Worm (Caenorhabditis elegans): Measurements from ENCODE around the gene str-78.

ce11 chrIV:15103224-15103679 is 43.8 kb downstream of the str-78 start, which contains the start of gene srt-44:
- TF ChIP-seq tbx-8 (GFP tag; optimal IDR thresholded peaks at IDR 0.05) = no peak
- TF ChIP-seq lsy-2 (tag; optimal IDR thresholded peaks at IDR 0.05) = no peak
- TF ChIP-seq elt-3 (tag; optimal IDR thresholded peaks at IDR 0.05) = no peak
- no peak for TF ChIP-seq nhr-12 (tag; optimal IDR thresholded peaks at IDR 0.05)
- no peak for TF ChIP-seq lin-32 (GFP tag; optimal IDR thresholded peaks at IDR 0.05)
- no peak for TF ChIP-seq nhr-237 (tag; optimal IDR thresholded peaks at IDR 0.05)
- no peak for TF ChIP-seq ces-1 (GFP tag; optimal IDR thresholded peaks at IDR 0.05)
